Worm (Caenorhabditis elegans) whole organism, late embryonic: ENCODE results near the gene Y16B4A.2.
A peak's percentile ranks its signal among the peaks of the same experiment; 100 is the strongest.

ENCODE experiments used
- F13H6.1 ChIP-seq: sonication (generic microtip); optimal IDR thresholded peaks from 2 replicates; lab custom pipeline; 2016; ENCODE audit warnings: missing genetic modification characterization, missing compliant biosample characterization
- T23F11.4 ChIP-seq: fragments of 200-800 bp; sonication (Bioruptor generic); optimal IDR thresholded peaks from 2 replicates; lab custom pipeline; 2018; ENCODE audit warnings: mild to moderate bottlenecking, missing genetic modification characterization, missing compliant biosample characterization
- ceh-14 ChIP-seq: sonication (generic microtip); optimal IDR thresholded peaks from 2 replicates; lab custom pipeline; 2016; ENCODE audit warnings: missing genotype, missing genetic modification characterization, missing compliant biosample characterization
- ceh-18 ChIP-seq: sonication (generic microtip); optimal IDR thresholded peaks from 2 replicates; lab custom pipeline; 2016; ENCODE audit warnings: missing genetic modification characterization, missing compliant biosample characterization
- ceh-19 ChIP-seq: fragments of 200-800 bp; sonication (Bioruptor generic); optimal IDR thresholded peaks from 2 replicates; lab custom pipeline; 2018; ENCODE audit warnings: mild to moderate bottlenecking, missing genetic modification characterization, missing compliant biosample characterization
- ceh-2 ChIP-seq: sonication (generic microtip); optimal IDR thresholded peaks from 2 replicates; lab custom pipeline; 2016; ENCODE audit warnings: missing genotype, missing genetic modification characterization, missing compliant biosample characterization
- ceh-22 ChIP-seq: sonication (generic microtip); optimal IDR thresholded peaks from 2 replicates; lab custom pipeline; 2017; ENCODE audit warnings: missing biosample characterization, missing genetic modification characterization
- ceh-24 ChIP-seq: sonication (generic microtip); optimal IDR thresholded peaks from 2 replicates; lab custom pipeline; 2016; ENCODE audit warnings: mild to moderate bottlenecking, missing genetic modification characterization, missing compliant biosample characterization
- ceh-31 ChIP-seq: sonication (generic microtip); optimal IDR thresholded peaks from 2 replicates; lab custom pipeline; 2016; ENCODE audit warnings: missing genetic modification characterization, missing compliant biosample characterization
- ceh-45 ChIP-seq: fragments of 200-800 bp; sonication (Bioruptor generic); IDR thresholded peaks from 2 replicates; pipeline ENCODE4 v1.3.6; 2022; ENCODE audit warnings: missing genetic modification reagents, missing genetic modification characterization, missing compliant biosample characterization
- ceh-48 ChIP-seq: sonication (generic microtip); optimal IDR thresholded peaks from 2 replicates; lab custom pipeline; 2016; ENCODE audit warnings: missing genetic modification characterization, inconsistent platforms, missing compliant biosample characterization
- ceh-9 ChIP-seq: sonication (generic microtip); optimal IDR thresholded peaks from 2 replicates; lab custom pipeline; 2016; ENCODE audit warnings: mild to moderate bottlenecking, missing genetic modification characterization, inconsistent platforms, missing compliant biosample characterization
- elt-4 ChIP-seq: sonication (generic microtip); optimal IDR thresholded peaks from 2 replicates; lab custom pipeline; 2016; ENCODE audit warnings: missing genetic modification characterization, missing compliant biosample characterization
- eyg-1 ChIP-seq: sonication (generic microtip); optimal IDR thresholded peaks from 2 replicates; lab custom pipeline; 2016; ENCODE audit warnings: missing genotype, missing genetic modification characterization, missing compliant biosample characterization
- gmeb-2 ChIP-seq: sonication (generic microtip); optimal IDR thresholded peaks from 2 replicates; lab custom pipeline; 2016; ENCODE audit warnings: missing genetic modification characterization, inconsistent platforms, missing compliant biosample characterization
- hlh-30 ChIP-seq: sonication (generic microtip); optimal IDR thresholded peaks from 2 replicates; lab custom pipeline; 2017; ENCODE audit warnings: antibody characterized with exemption, missing genetic modification characterization, missing compliant biosample characterization; ENCODE audit not compliant: insufficient read depth
- nhr-232 ChIP-seq: sonication (generic microtip); optimal IDR thresholded peaks from 2 replicates; lab custom pipeline; 2016; ENCODE audit warnings: missing genetic modification characterization, missing compliant biosample characterization
- pag-3 ChIP-seq: sonication (generic microtip); optimal IDR thresholded peaks from 2 replicates; lab custom pipeline; 2016; ENCODE audit warnings: missing compliant biosample characterization, missing genetic modification characterization, borderline replicate concordance
- pat-9 ChIP-seq: fragments of 200-800 bp; sonication (Bioruptor generic); optimal IDR thresholded peaks from 2 replicates; lab custom pipeline; 2018; ENCODE audit warnings: mild to moderate bottlenecking, missing genetic modification characterization, moderate library complexity, missing compliant biosample characterization
- pax-1 ChIP-seq: fragments of 150-350 bp; optimal IDR thresholded peaks from 2 replicates; lab custom pipeline; 2014; ENCODE audit warnings: missing biosample characterization, missing genetic modification characterization
- pha-2 ChIP-seq: sonication (generic microtip); optimal IDR thresholded peaks from 2 replicates; lab custom pipeline; 2017; ENCODE audit warnings: mild to moderate bottlenecking, missing genetic modification characterization, missing compliant biosample characterization
- pqm-1 ChIP-seq: sonication (generic microtip); optimal IDR thresholded peaks from 2 replicates; lab custom pipeline; 2016; ENCODE audit warnings: missing genetic modification characterization, missing compliant biosample characterization
- rnt-1 ChIP-seq: sonication (generic microtip); optimal IDR thresholded peaks from 2 replicates; lab custom pipeline; 2016; ENCODE audit warnings: missing genetic modification characterization, missing compliant biosample characterization
- sox-4 ChIP-seq: sonication (generic microtip); optimal IDR thresholded peaks from 2 replicates; lab custom pipeline; 2017; ENCODE audit warnings: mild to moderate bottlenecking, missing genetic modification characterization, inconsistent platforms, missing compliant biosample characterization
- syd-9 ChIP-seq: sonication (generic microtip); optimal IDR thresholded peaks from 2 replicates; lab custom pipeline; 2016; ENCODE audit warnings: mild to moderate bottlenecking, missing genetic modification characterization, moderate library complexity, missing compliant biosample characterization
- tbx-2 ChIP-seq: sonication (generic microtip); optimal IDR thresholded peaks from 2 replicates; lab custom pipeline; 2016; ENCODE audit warnings: missing genetic modification characterization, missing compliant biosample characterization
- unc-3 ChIP-seq, 2 experiments: fragments of 200-800 bp in 1 of 2; sonication (Bioruptor generic) in 1 of 2; sonication (generic microtip) in 1 of 2; conservative IDR thresholded peaks in 1 of 2; optimal IDR thresholded peaks in 1 of 2; 2 replicates each; pipeline versions ENCODE4 v1.3.6 to Lab custom; 2016 to 2022; ENCODE audit warnings: missing compliant biosample characterization in 2 of 2, missing genetic modification characterization in 2 of 2, missing genetic modification reagents in 1 of 2
- unc-42 ChIP-seq: sonication (generic microtip); optimal IDR thresholded peaks from 2 replicates; lab custom pipeline; 2016; ENCODE audit warnings: missing genotype, missing genetic modification characterization, missing compliant biosample characterization
- unc-55 ChIP-seq: sonication (generic microtip); optimal IDR thresholded peaks from 2 replicates; lab custom pipeline; 2017; ENCODE audit warnings: missing biosample characterization, missing genetic modification reagents, missing genetic modification characterization
- ztf-16 ChIP-seq: sonication (generic microtip); optimal IDR thresholded peaks from 2 replicates; lab custom pipeline; 2017; ENCODE audit warnings: missing genetic modification characterization, missing compliant biosample characterization

Gene Y16B4A.2

DNA sequence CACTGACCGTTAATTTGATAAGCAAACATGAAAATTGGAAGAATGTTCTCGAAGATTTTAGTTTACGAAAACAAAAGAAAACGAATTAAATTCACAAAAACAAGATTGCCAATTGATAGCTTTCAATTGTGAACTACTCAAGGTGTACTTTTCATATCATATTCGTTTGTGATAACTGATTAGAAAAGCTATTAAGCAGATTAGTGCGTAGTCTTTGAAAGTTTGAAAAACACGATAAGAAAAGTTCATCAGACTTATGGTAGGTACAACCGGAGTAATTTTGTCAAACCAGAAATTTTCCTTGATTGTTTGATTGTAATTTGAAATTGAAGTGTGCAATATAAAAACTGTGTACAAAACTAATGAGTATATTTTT, 15.9 kb upstream of the Y16B4A.2 start:
- TF ChIP-seq pag-3 (tag; lab: Kevin White, UChicago) (no peak), ceh-9 (tag; lab: Kevin White, UChicago) (no peak), ceh-22 (tag; lab: Kevin White, UChicago) (no peak), syd-9 (tag; lab: Kevin White, UChicago) (no peak), elt-4 (tag; lab: Kevin White, UChicago) (no peak), eyg-1 (tag; lab: Kevin White, UChicago) (no peak), T23F11.4 (GFP tag; lab: Kevin White, UChicago) (no peak), pat-9 (tag; lab: Kevin White, UChicago) (no peak), rnt-1 (tag; lab: Kevin White, UChicago) (no peak), tbx-2 (tag; lab: Kevin White, UChicago) (no peak), nhr-232 (no peak), pqm-1 (tag; lab: Kevin White, UChicago) (no peak), unc-55 (GFP tag; lab: Kevin White, UChicago) (no peak), ceh-31 (tag; lab: Kevin White, UChicago) (no peak)

- TF ChIP-seq pqm-1 (tag; lab: Kevin White, UChicago) (no peak), F13H6.1 (tag; lab: Kevin White, UChicago) (no peak), unc-42 (no peak), unc-55 (GFP tag; lab: Kevin White, UChicago) (no peak), unc-3 (GFP tag; conservative IDR thresholded peaks at IDR 0.05; lab: Robert Waterston, UW) (no peak), unc-3 (tag; optimal IDR thresholded peaks at IDR 0.05; lab: Kevin White, UChicago) (no peak), elt-4 (tag; lab: Kevin White, UChicago) (no peak), T23F11.4 (GFP tag; lab: Kevin White, UChicago) (no peak), ztf-16 (tag; lab: Kevin White, UChicago) (no peak), ceh-24 (no peak), hlh-30 (tag; lab: Kevin White, UChicago) (no peak), ceh-18 (tag; lab: Kevin White, UChicago) (no peak), rnt-1 (tag; lab: Kevin White, UChicago) (no peak)
- TF ChIP-seq, all 69 proteins: peak for 0
Measured at ce11 chrX:14786821-14787556, 15.3 kb upstream of the Y16B4A.2 start.

DNA sequence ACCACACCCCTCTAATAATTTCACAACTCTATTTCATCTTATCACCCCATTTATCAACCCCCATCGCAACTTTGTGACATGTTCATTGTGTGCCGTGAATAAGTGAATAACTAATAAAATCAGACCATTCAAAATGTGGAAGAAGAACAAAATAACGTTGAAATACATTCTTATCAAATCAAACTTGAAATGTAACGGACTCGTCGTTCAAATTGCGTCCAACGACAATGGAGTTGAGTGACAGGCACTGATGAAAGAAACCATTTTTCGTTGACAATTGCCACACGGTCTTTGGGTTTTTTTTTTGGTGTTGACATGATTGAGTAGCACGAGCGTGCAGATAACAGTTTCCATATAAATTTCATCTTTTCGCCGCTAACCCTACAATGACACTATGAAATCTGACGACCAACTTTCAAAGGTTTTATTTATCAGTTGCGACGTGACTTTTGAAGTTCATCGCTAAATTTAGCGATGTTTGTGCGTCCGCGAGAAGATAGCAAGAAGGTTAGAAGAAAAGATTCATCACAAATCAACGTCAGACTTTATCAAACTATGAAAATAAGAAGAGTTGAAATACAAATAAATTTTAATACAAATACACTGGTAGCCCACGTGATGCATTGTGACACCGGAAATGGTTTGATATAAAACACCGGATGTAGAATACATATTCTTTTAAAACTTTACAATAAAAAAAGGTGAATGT, 11.9 kb upstream of the Y16B4A.2 start:
- TF ChIP-seq pax-1, result no peak
- TF ChIP-seq syd-9 (tag; lab: Kevin White, UChicago), result no peak
- no peak for TF ChIP-seq pha-2 (tag; lab: Kevin White, UChicago)
- TF ChIP-seq ceh-2 (tag; lab: Kevin White, UChicago), result no peak
- no peak for TF ChIP-seq ceh-14
- TF ChIP-seq sox-4 (tag; lab: Kevin White, UChicago), result no peak
- no peak for TF ChIP-seq ceh-48 (tag; lab: Kevin White, UChicago)
- TF ChIP-seq ceh-45 (GFP tag; lab: Robert Waterston, UW), result no peak
- TF ChIP-seq ceh-19 (GFP tag; lab: Kevin White, UChicago), result no peak

ce11 chrX:14780176-14780575, 8.5 kb upstream of the Y16B4A.2 start:
- TF ChIP-seq gmeb-2 (tag; lab: Kevin White, UChicago), result no peak
- TF ChIP-seq unc-55 (GFP tag; lab: Kevin White, UChicago), result peak; percentile 48

DNA sequence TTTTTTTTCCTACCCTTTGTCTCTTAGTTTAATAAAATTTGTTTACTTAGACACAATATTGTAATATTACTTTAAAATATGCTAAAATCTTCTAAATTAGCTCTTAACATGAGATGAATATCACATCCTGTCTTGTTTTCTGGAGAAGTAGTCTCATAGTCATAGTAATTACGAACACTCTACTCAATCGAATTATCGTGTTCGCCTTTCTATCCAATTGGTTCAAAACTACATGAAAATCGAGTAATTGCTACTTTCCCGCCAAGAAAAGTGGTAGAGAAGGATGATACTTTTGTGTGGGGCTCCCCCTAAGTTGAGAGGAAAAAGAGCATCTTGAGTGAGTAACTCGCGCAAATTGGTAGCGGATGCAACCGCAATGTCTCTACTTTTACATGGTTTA, 6.5 kb upstream of the Y16B4A.2 start:
- TF ChIP-seq ceh-31 (tag; lab: Kevin White, UChicago), result peak; percentile 22
- TF ChIP-seq unc-42, result peak; percentile 78
- no peak for TF ChIP-seq ceh-19 (GFP tag; lab: Kevin White, UChicago)
